Worm (Caenorhabditis elegans): ENCODE measurements around the gene cya-2.

ce11 chrII:2063989-2064388 lies 40.6 kb upstream of the cya-2 start, which contains the start of gene F07E5.13:
- no peak for TF ChIP-seq lin-13 (tag; optimal IDR thresholded peaks at IDR 0.05)
- no peak for TF ChIP-seq pha-4 (tag; optimal IDR thresholded peaks at IDR 0.05)
